Worm (Caenorhabditis elegans) whole organism, L2 larva: ENCODE data around the gene K01A6.7.

Experiments
- F13H6.1 ChIP-seq: sonication (generic microtip); optimal IDR thresholded peaks from 2 replicates; lab custom pipeline; 2016; ENCODE audit warnings: missing genetic modification characterization, missing compliant biosample characterization
- R02D3.7 ChIP-seq: fragments of 150-350 bp; optimal IDR thresholded peaks from 2 replicates; lab custom pipeline; 2014; ENCODE audit warnings: missing biosample characterization, missing genetic modification characterization
- ama-1 ChIP-seq: fragments of 150-350 bp; optimal IDR thresholded peaks from 2 replicates; lab custom pipeline; 2018; ENCODE audit warnings: inconsistent platforms
- blmp-1 ChIP-seq: sonication (generic microtip); optimal IDR thresholded peaks from 2 replicates; lab custom pipeline; 2017; ENCODE audit warnings: missing genetic modification characterization, mild to moderate bottlenecking, missing compliant biosample characterization, antibody characterized with exemption, moderate library complexity; ENCODE audit not compliant: insufficient read depth
- ceh-16 ChIP-seq: fragments of 150-350 bp; optimal IDR thresholded peaks from 2 replicates; lab custom pipeline; 2014; ENCODE audit warnings: missing biosample characterization, missing genetic modification characterization
- crh-2 ChIP-seq: sonication (generic microtip); optimal IDR thresholded peaks from 2 replicates; lab custom pipeline; 2017; ENCODE audit warnings: missing biosample characterization, missing genetic modification characterization
- dmd-4 ChIP-seq: sonication (generic microtip); optimal IDR thresholded peaks from 2 replicates; lab custom pipeline; 2017; ENCODE audit warnings: missing biosample characterization, missing genetic modification characterization
- elt-3 ChIP-seq: sonication (generic microtip); optimal IDR thresholded peaks from 2 replicates; lab custom pipeline; 2017; ENCODE audit warnings: missing biosample characterization, missing genetic modification characterization
- fos-1 ChIP-seq: fragments of 150-350 bp; optimal IDR thresholded peaks from 2 replicates; lab custom pipeline; 2014; ENCODE audit warnings: missing biosample characterization, missing genetic modification characterization
- gmeb-1 ChIP-seq: fragments of 150-350 bp; optimal IDR thresholded peaks from 2 replicates; lab custom pipeline; 2014; ENCODE audit warnings: missing biosample characterization, missing genetic modification characterization
- lin-11 ChIP-seq: fragments of 150-350 bp; sonication (generic microtip); optimal IDR thresholded peaks from 2 replicates; lab custom pipeline; 2014; ENCODE audit warnings: missing biosample characterization, missing genetic modification characterization, inconsistent platforms, mixed read lengths
- lin-39 ChIP-seq: fragments of 150-350 bp; optimal IDR thresholded peaks from 2 replicates; lab custom pipeline; 2014; ENCODE audit warnings: missing biosample characterization, missing genetic modification reagents, missing genetic modification characterization
- nhr-11 ChIP-seq: fragments of 150-350 bp; optimal IDR thresholded peaks from 2 replicates; lab custom pipeline; 2014; ENCODE audit warnings: missing biosample characterization, missing genetic modification characterization
- nhr-21 ChIP-seq: fragments of 150-350 bp; optimal IDR thresholded peaks from 2 replicates; lab custom pipeline; 2014; ENCODE audit warnings: missing biosample characterization, missing genetic modification characterization
- nhr-6 ChIP-seq: fragments of 150-350 bp; optimal IDR thresholded peaks from 2 replicates; lab custom pipeline; 2014; ENCODE audit warnings: missing biosample characterization, missing genetic modification characterization
- nhr-77 ChIP-seq: fragments of 150-350 bp; optimal IDR thresholded peaks from 2 replicates; lab custom pipeline; 2014; ENCODE audit warnings: missing biosample characterization, missing genetic modification characterization
- peb-1 ChIP-seq: fragments of 150-350 bp; optimal IDR thresholded peaks from 2 replicates; lab custom pipeline; 2014; ENCODE audit warnings: missing biosample characterization, missing genetic modification characterization
- sem-4 ChIP-seq: fragments of 150-350 bp; optimal IDR thresholded peaks from 2 replicates; lab custom pipeline; 2014; ENCODE audit warnings: missing biosample characterization, missing genetic modification reagents, missing genetic modification characterization
- sma-3 ChIP-seq: sonication (generic microtip); optimal IDR thresholded peaks from 2 replicates; lab custom pipeline; 2016; ENCODE audit warnings: missing genetic modification reagents, missing genetic modification characterization, missing compliant biosample characterization
- snpc-4 ChIP-seq: fragments of 150-350 bp; optimal IDR thresholded peaks from 2 replicates; lab custom pipeline; 2014; ENCODE audit warnings: missing biosample characterization, missing genetic modification characterization
- zag-1 ChIP-seq: fragments of 150-350 bp; optimal IDR thresholded peaks from 2 replicates; lab custom pipeline; 2014; ENCODE audit warnings: missing biosample characterization, missing genetic modification characterization
- ztf-1 ChIP-seq: fragments of 200-800 bp; sonication (Bioruptor generic); conservative IDR thresholded peaks from 2 replicates; pipeline ENCODE4 v1.3.6; 2022; ENCODE audit warnings: missing genetic modification characterization, missing compliant biosample characterization

The K01A6.7 gene

ce11 chrIV:11692071-11692673 lies 46.2 kb downstream of the K01A6.7 start (continued):
- TF ChIP-seq lin-11 (tag; lab: Kevin White, UChicago) (peak; percentile 48), elt-3 (tag; lab: Kevin White, UChicago) (no peak), zag-1 (tag; lab: Kevin White, UChicago) (no peak), ama-1 (no peak), nhr-11 (tag; lab: Kevin White, UChicago) (no peak), R02D3.7 (tag; lab: Kevin White, UChicago) (no peak), peb-1 (tag; lab: Kevin White, UChicago) (no peak)

DNA sequence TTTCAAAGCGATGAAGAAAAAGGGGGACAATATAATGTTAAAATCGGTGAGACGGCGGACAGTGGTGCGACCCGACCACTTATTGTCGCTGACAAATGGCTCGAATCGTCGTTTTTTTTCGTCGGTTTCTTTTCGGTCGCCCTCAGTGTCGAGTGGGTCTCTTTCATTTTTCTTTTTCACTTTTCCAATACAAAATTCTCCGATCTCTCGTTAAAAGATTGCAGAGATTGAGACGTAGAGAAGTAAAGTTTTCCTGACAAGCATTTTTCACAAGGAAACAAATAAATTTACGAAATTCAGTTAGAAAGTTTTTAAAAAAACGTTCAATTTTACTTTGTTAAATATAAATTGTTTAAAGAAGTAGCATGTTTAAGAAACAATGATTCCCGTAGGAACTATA lies 46.8 kb downstream of the K01A6.7 start:
- no peak for TF ChIP-seq gmeb-1 (tag; lab: Kevin White, UChicago)
- TF ChIP-seq snpc-4 (tag; lab: Kevin White, UChicago): no peak
- TF ChIP-seq ama-1: no peak
- TF ChIP-seq sma-3: no peak
- no peak for TF ChIP-seq blmp-1 (tag; lab: Kevin White, UChicago)
- TF ChIP-seq nhr-77 (tag; lab: Kevin White, UChicago): no peak
- no peak for TF ChIP-seq lin-39 (tag; lab: Kevin White, UChicago)
- no peak for TF ChIP-seq fos-1 (tag; lab: Kevin White, UChicago)
- TF ChIP-seq peb-1 (tag; lab: Kevin White, UChicago): no peak
- TF ChIP-seq nhr-6: no peak
- TF ChIP-seq dmd-4 (tag; lab: Kevin White, UChicago): no peak
- TF ChIP-seq nhr-21 (tag; lab: Kevin White, UChicago): no peak
- TF ChIP-seq sem-4 (tag; lab: Kevin White, UChicago): no peak
- no peak for TF ChIP-seq ceh-16 (tag; lab: Kevin White, UChicago)
- no peak for TF ChIP-seq R02D3.7 (tag; lab: Kevin White, UChicago)
- no peak for TF ChIP-seq lin-11 (tag; lab: Kevin White, UChicago)
- TF ChIP-seq crh-2 (tag; lab: Kevin White, UChicago): no peak
- no peak for TF ChIP-seq F13H6.1 (tag; lab: Kevin White, UChicago)
- no peak for TF ChIP-seq ztf-1 (GFP tag; lab: Robert Waterston, UW)
- no peak for TF ChIP-seq elt-3 (tag; lab: Kevin White, UChicago)

DNA sequence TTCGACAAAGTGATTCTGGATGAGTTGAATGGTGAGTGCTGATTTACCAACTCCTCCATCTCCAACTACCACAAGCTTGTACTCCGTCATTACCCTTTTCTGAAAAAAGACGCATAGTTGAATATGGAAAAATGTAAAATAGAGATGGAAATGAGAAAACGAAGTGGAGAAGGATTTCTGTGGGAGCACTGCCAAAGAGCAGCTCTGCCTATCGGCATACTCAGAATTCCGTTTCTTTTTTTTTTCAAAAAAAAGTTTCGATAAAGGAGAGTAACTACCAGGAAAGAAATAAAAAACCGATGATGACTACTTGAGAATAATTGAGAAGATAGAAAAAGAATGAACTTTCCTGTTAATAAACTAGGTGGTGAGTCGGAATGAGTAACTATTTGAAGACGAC lies 47.4 kb downstream of the K01A6.7 start, which contains the start of gene let-60:
TSS of gene let-60 (minus strand) at position 101 of the 400 bp plus-strand sequence.
- no peak for TF ChIP-seq peb-1 (tag; lab: Kevin White, UChicago)
- no peak for TF ChIP-seq sem-4 (tag; lab: Kevin White, UChicago)
- TF ChIP-seq, all 48 proteins: peak for 0
